Worm (Caenorhabditis elegans) whole organism, dauer: Measurements from ENCODE around the gene ZK813.3.

Experiments used
- unc-62 ChIP-seq: sonication (generic microtip); optimal IDR thresholded peaks from 2 replicates; lab custom pipeline; 2017; ENCODE audit warnings: missing biosample characterization, missing genetic modification reagents, missing genetic modification characterization

ZK813.3 gene

ce11 chrX:3441539-3441938 lies at the start of gene ZK813.3:
ZK813.3 (plus strand) TSS chrX:3441839.
- TF ChIP-seq unc-62 (GFP tag; lab: Kevin White, UChicago): no peak

ce11 chrX:3393562-3393961 lies 48.1 kb upstream of the ZK813.3 start, which contains the start of gene slcf-2:
slcf-2 (plus strand) TSS chrX:3393862.
- no peak for TF ChIP-seq unc-62 (GFP tag; lab: Kevin White, UChicago)

DNA sequence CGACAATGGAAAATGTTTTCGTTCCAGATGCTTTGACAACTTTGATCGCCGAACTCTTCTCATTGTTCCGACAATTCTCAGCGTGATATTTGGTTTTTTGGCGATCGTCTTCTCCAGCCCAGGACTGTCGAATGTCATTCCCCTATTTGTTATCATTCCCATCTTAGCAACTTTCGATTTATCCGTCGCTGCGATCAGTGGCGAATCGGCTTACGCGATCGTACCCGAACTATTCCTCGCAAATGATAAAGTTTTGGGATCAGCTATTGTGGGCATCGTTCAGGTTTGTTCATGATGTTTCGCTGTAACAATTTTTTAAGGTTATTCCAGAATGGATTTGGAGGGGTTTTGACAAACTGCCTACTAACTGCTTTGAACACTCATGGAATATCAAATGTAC lies 44.9 kb upstream of the ZK813.3 start:
- no peak for TF ChIP-seq unc-62 (GFP tag; lab: Kevin White, UChicago)

- TF ChIP-seq unc-62 (GFP tag; lab: Kevin White, UChicago): no peak
Measured at ce11 chrX:3399917-3400316, 41.7 kb upstream of the ZK813.3 start, which contains the start of gene cht-1. cht-1 (minus strand) TSS chrX:3400017.

- TF ChIP-seq unc-62 (GFP tag; lab: Kevin White, UChicago): no peak
Measured at ce11 chrX:3400387-3400786, 41.3 kb upstream of the ZK813.3 start.

ce11 chrX:3401701-3402100 lies 39.9 kb upstream of the ZK813.3 start, which contains the start of gene C04F6.9:
C04F6.9 (plus strand) TSS chrX:3402001.
- TF ChIP-seq unc-62 (GFP tag; lab: Kevin White, UChicago): no peak

- no peak for TF ChIP-seq unc-62 (GFP tag; lab: Kevin White, UChicago)
Measured at ce11 chrX:3403195-3403594, 38.4 kb upstream of the ZK813.3 start, which contains the start of gene vit-5. vit-5 (plus strand) TSS chrX:3403471.

DNA sequence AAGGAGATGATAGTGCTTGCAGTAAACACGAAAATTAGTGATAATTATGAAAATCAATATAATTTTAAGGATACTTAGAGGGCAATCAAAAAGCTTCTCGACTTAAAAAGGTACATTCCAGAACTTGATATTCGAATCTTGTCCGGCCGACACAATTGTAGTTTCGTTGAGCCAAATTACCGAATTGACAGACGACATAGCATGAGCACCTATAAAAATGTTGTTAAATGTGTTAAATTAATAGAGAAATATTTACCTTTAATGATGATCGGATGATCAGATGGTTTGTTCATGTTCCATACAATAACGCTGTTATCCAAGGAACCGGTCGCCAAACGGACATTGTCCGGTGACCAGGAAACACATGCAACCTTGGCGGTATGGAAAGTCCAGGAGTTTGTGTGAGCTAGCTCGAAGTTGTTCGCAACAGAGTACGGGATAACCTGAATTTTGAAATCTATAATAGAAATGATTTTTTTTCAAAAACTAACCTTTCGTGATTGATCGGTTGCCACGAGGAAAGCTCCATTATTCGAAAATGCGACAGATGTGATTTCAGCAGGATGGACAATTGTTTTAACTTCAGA lies 32.8 kb upstream of the ZK813.3 start:
- TF ChIP-seq unc-62 (GFP tag; lab: Kevin White, UChicago): no peak

- no peak for TF ChIP-seq unc-62 (GFP tag; lab: Kevin White, UChicago)
Measured at ce11 chrX:3411565-3412022, 30.0 kb upstream of the ZK813.3 start, which contains the start of gene unc-78. unc-78 (minus strand) TSS chrX:3411615.

- no peak for TF ChIP-seq unc-62 (GFP tag; lab: Kevin White, UChicago)
Measured at ce11 chrX:3414660-3415144, 26.9 kb upstream of the ZK813.3 start, which contains the start of gene dhs-27. dhs-27 (minus strand) TSS chrX:3414710.

DNA sequence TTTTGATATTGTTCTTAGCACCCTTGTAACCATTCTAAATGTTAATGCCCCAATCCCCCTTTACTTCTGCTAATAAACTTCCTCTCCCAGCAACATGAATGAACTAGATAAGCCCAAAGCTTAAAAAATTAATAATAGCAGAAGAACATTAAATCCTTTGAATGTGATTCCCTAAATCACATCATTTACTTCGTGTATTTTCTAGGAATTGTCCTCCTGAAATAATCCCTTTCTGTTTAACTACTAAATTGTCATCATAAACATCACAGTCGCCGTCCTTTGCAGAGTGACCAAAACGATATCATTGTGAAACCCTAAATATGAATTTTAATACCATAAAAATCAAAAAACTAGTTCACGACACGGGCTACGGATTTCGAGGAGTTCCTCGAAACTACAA lies 25.6 kb upstream of the ZK813.3 start:
- TF ChIP-seq unc-62 (GFP tag; lab: Kevin White, UChicago): no peak

- TF ChIP-seq unc-62 (GFP tag; lab: Kevin White, UChicago): no peak
Measured at ce11 chrX:3419084-3419483, 22.6 kb upstream of the ZK813.3 start, which contains the start of gene C04F6.7. C04F6.7 (minus strand) TSS chrX:3419184.

- TF ChIP-seq unc-62 (GFP tag; lab: Kevin White, UChicago): no peak
Measured at ce11 chrX:3424516-3424915, 17.1 kb upstream of the ZK813.3 start, which contains the start of gene ZK813.6. ZK813.6 (plus strand) TSS chrX:3424816.

ce11 chrX:3429122-3429521 lies 12.5 kb upstream of the ZK813.3 start:
- TF ChIP-seq unc-62 (GFP tag; lab: Kevin White, UChicago): no peak

DNA sequence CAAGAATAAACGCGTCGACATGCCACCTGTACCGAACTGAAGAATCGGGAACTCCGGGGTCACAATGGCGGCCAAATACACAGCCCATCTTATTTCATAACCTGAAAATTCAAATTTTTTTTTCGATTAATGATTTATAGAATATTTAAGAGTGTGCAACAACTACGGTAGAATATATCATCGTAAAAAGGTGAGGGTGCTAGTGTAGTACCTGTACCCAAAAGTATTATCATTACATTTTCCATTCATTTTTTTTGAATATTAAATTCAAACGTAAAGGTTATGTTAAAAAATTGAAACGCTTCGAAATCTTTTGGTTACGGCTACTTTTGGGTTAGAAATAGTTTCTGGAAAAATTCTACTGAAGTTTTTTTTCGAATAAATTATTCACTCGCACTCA lies 11.6 kb upstream of the ZK813.3 start, which contains the start of gene ZK813.4:
TSS of gene ZK813.4 (minus strand) at position 101 of the 400 bp plus-strand sequence.
- TF ChIP-seq unc-62 (GFP tag; lab: Kevin White, UChicago): no peak

DNA sequence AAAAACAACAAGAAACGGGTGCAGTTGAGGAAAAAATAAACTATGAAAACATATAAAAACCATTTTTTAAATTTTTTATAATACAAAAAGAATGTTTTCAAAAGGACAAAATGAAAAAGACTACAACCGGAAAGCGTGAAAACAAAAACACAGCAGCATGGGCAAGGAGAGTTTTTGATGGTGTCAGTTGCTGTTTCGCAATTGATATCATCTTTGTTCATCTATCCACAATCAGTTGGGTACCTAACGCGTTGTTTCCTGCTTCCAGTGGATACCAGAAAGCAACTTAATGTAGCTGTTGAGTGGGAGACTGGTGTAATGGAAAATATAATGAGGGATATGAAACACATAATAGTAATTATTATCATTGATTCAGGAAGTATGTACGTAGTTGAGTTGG lies 1.8 kb upstream of the ZK813.3 start:
- TF ChIP-seq unc-62 (GFP tag; lab: Kevin White, UChicago): no peak

- TF ChIP-seq unc-62 (GFP tag; lab: Kevin White, UChicago): no peak
Measured at ce11 chrX:3440308-3440707, 1.3 kb upstream of the ZK813.3 start.
